Fruit fly (Drosophila melanogaster) whole organism, embryonic: ENCODE measurements around the gene CG2898.
A peak's percentile ranks its signal among the peaks of the same experiment; 100 is the strongest.

Source experiments
- Ada2b ChIP-seq: fragments of 200-800 bp; sonication (Bioruptor generic); IDR thresholded peaks from 2 replicates; pipeline ENCODE4 v1.3.6; 2022; ENCODE audit warnings: missing biosample characterization, missing genetic modification characterization
- Adf1 ChIP-seq: fragments of 200-800 bp; sonication (Bioruptor generic); IDR thresholded peaks from 2 replicates; pipeline ENCODE4 v1.3.6; 2022; ENCODE audit warnings: missing biosample characterization, missing genetic modification characterization
- Atf-2 ChIP-seq: fragments of 200-800 bp; sonication (Bioruptor generic); optimal IDR thresholded peaks from 2 replicates; lab custom pipeline; 2016; ENCODE audit warnings: missing biosample characterization, missing genetic modification characterization
- CG10321 ChIP-seq: fragments of 200-800 bp; sonication (Bioruptor generic); IDR thresholded peaks from 2 replicates; pipeline ENCODE4 v1.3.6; 2022; ENCODE audit warnings: missing biosample characterization, missing genetic modification characterization
- CG11093 ChIP-seq: fragments of 200-800 bp; sonication (Bioruptor generic); IDR thresholded peaks from 3 replicates; pipeline ENCODE4 v1.3.6; 2022; ENCODE audit warnings: missing biosample characterization, missing genetic modification characterization
- CG12744 ChIP-seq: fragments of 200-800 bp; sonication (Bioruptor generic); optimal IDR thresholded peaks from 2 replicates; lab custom pipeline; 2016; ENCODE audit warnings: missing biosample characterization, missing genetic modification characterization
- CG14441 ChIP-seq: fragments of 200-800 bp; sonication (Bioruptor generic); IDR thresholded peaks from 2 replicates; pipeline ENCODE4 v1.3.6; 2022; ENCODE audit warnings: missing biosample characterization, missing genetic modification characterization
- CG14667 ChIP-seq: fragments of 200-800 bp; sonication (Bioruptor generic); IDR thresholded peaks from 2 replicates; pipeline ENCODE4 v1.3.6; 2022; ENCODE audit warnings: missing biosample characterization, missing genetic modification characterization
- CG14710 ChIP-seq: fragments of 200-800 bp; sonication (Bioruptor generic); optimal IDR thresholded peaks from 3 replicates; lab custom pipeline; 2019; ENCODE audit warnings: missing biosample characterization, mild to moderate bottlenecking, missing genetic modification characterization, moderate library complexity
- CG15269 ChIP-seq: fragments of 200-800 bp; sonication (Bioruptor generic); optimal IDR thresholded peaks from 2 replicates; lab custom pipeline; 2018; ENCODE audit warnings: missing biosample characterization, mild to moderate bottlenecking, missing genetic modification characterization, moderate library complexity
- CG17361 ChIP-seq: fragments of 200-800 bp; sonication (Bioruptor generic); IDR thresholded peaks from 3 replicates; pipeline ENCODE4 v1.3.6; 2022; ENCODE audit warnings: missing biosample characterization, missing genetic modification characterization
- CG17385 ChIP-seq: fragments of 200-800 bp; sonication (Bioruptor generic); optimal IDR thresholded peaks from 3 replicates; lab custom pipeline; 2018; ENCODE audit warnings: missing biosample characterization, mild to moderate bottlenecking, missing genetic modification characterization
- CG18619 ChIP-seq: fragments of 200-800 bp; sonication (Bioruptor generic); optimal IDR thresholded peaks from 3 replicates; lab custom pipeline; 2017; ENCODE audit warnings: missing biosample characterization, mild to moderate bottlenecking, missing genetic modification characterization
- CG18764 ChIP-seq: fragments of 200-800 bp; sonication (Bioruptor generic); optimal IDR thresholded peaks from 3 replicates; lab custom pipeline; 2016; ENCODE audit warnings: missing biosample characterization, missing genetic modification characterization
- CG2889 ChIP-seq: fragments of 200-800 bp; sonication (Bioruptor generic); IDR thresholded peaks from 3 replicates; pipeline ENCODE4 v1.3.6; 2022; ENCODE audit warnings: missing biosample characterization, missing genetic modification characterization
- CG3281 ChIP-seq: fragments of 200-800 bp; sonication (Bioruptor generic); optimal IDR thresholded peaks from 3 replicates; lab custom pipeline; 2017; ENCODE audit warnings: missing biosample characterization, mild to moderate bottlenecking, missing genetic modification characterization
- CG3407 ChIP-seq: fragments of 200-800 bp; sonication (Bioruptor generic); optimal IDR thresholded peaks from 2 replicates; lab custom pipeline; 2018; ENCODE audit warnings: missing biosample characterization, mild to moderate bottlenecking, missing genetic modification characterization
- CG6689 ChIP-seq: fragments of 200-800 bp; sonication (Bioruptor generic); IDR thresholded peaks from 2 replicates; pipeline ENCODE4 v1.3.6; 2022; ENCODE audit warnings: missing biosample characterization, missing genetic modification characterization
- CG7786 ChIP-seq: fragments of 200-800 bp; sonication (Bioruptor generic); optimal IDR thresholded peaks from 2 replicates; lab custom pipeline; 2016; ENCODE audit warnings: missing biosample characterization, missing genetic modification characterization
- CG7839 ChIP-seq: fragments of 200-800 bp; sonication (Bioruptor generic); optimal IDR thresholded peaks from 3 replicates; lab custom pipeline; 2018; ENCODE audit warnings: missing biosample characterization, mild to moderate bottlenecking, missing genetic modification characterization, moderate library complexity
- CG9932 ChIP-seq: fragments of 200-800 bp; sonication (Bioruptor generic); IDR thresholded peaks from 2 replicates; pipeline ENCODE4 v1.3.6; 2022; ENCODE audit warnings: missing biosample characterization, missing genetic modification characterization
- Dbx ChIP-seq: fragments of 200-800 bp; sonication (Bioruptor generic); IDR thresholded peaks from 3 replicates; pipeline ENCODE4 v1.3.6; 2022; ENCODE audit warnings: missing biosample characterization, missing genetic modification characterization
- E2f2 ChIP-seq: fragments of 200-800 bp; sonication (Bioruptor generic); IDR thresholded peaks from 2 replicates; pipeline ENCODE4 v1.3.6; 2022; ENCODE audit warnings: missing biosample characterization, missing genetic modification characterization
- ERR ChIP-seq: fragments of 200-800 bp; sonication (Bioruptor generic); optimal IDR thresholded peaks from 2 replicates; lab custom pipeline; 2016; ENCODE audit warnings: missing biosample characterization, missing genetic modification characterization
- Fer3 ChIP-seq: fragments of 200-800 bp; sonication (Bioruptor generic); optimal IDR thresholded peaks from 2 replicates; lab custom pipeline; 2018; ENCODE audit warnings: missing biosample characterization, mild to moderate bottlenecking, missing genetic modification characterization, moderate library complexity
- HLH3B ChIP-seq: fragments of 200-800 bp; sonication (Bioruptor generic); IDR thresholded peaks from 2 replicates; pipeline ENCODE4 v1.3.6; 2022; ENCODE audit warnings: missing biosample characterization, missing genetic modification characterization
- Jarid2 ChIP-seq: fragments of 200-800 bp; sonication (Bioruptor generic); optimal IDR thresholded peaks from 3 replicates; lab custom pipeline; 2017; ENCODE audit warnings: mild to moderate bottlenecking, missing biosample characterization, missing genetic modification reagents, missing genetic modification characterization
- Mad ChIP-seq: fragments of 200-800 bp; sonication (Bioruptor generic); optimal IDR thresholded peaks from 2 replicates; lab custom pipeline; 2016; ENCODE audit warnings: missing biosample characterization, missing genetic modification characterization
- Meics ChIP-seq: fragments of 200-800 bp; sonication (Bioruptor generic); optimal IDR thresholded peaks from 2 replicates; lab custom pipeline; 2017; ENCODE audit warnings: missing biosample characterization, mild to moderate bottlenecking, missing genetic modification characterization
- Oli ChIP-seq: fragments of 200-800 bp; sonication (Bioruptor generic); optimal IDR thresholded peaks from 2 replicates; lab custom pipeline; 2018; ENCODE audit warnings: missing biosample characterization, mild to moderate bottlenecking, missing genetic modification characterization, moderate library complexity
- Rfx ChIP-seq: fragments of 200-800 bp; sonication (Bioruptor generic); IDR thresholded peaks from 2 replicates; pipeline ENCODE4 v1.3.6; 2022; ENCODE audit warnings: missing biosample characterization, missing genetic modification characterization
- al ChIP-seq: fragments of 200-800 bp; sonication (Bioruptor generic); IDR thresholded peaks from 2 replicates; pipeline ENCODE4 v1.3.6; 2022; ENCODE audit warnings: missing biosample characterization, missing genetic modification characterization
- ase ChIP-seq: fragments of 200-800 bp; sonication (Bioruptor generic); IDR thresholded peaks from 3 replicates; pipeline ENCODE4 v1.3.6; 2022; ENCODE audit warnings: missing biosample characterization, missing genetic modification characterization
- bcd ChIP-seq: fragments of 200-800 bp; sonication (Bioruptor generic); optimal IDR thresholded peaks from 2 replicates; lab custom pipeline; 2017; ENCODE audit warnings: missing biosample characterization, mild to moderate bottlenecking, missing genetic modification characterization
- bsh ChIP-seq, 2 experiments: fragments of 200-800 bp; sonication (Bioruptor generic); optimal IDR thresholded peaks; 2 replicates each; lab custom pipeline; 2017 to 2018; ENCODE audit warnings: mild to moderate bottlenecking in 2 of 2, missing biosample characterization in 2 of 2, missing genetic modification characterization in 2 of 2, moderate library complexity in 1 of 2
- chm ChIP-seq: fragments of 200-800 bp; sonication (Bioruptor generic); IDR thresholded peaks from 2 replicates; pipeline ENCODE4 v1.3.6; 2022; ENCODE audit warnings: missing biosample characterization, missing genetic modification characterization
- fd64A ChIP-seq: fragments of 200-800 bp; sonication (Bioruptor generic); optimal IDR thresholded peaks from 3 replicates; lab custom pipeline; 2018; ENCODE audit warnings: missing biosample characterization, mild to moderate bottlenecking, missing genetic modification characterization
- gem ChIP-seq: fragments of 200-800 bp; sonication (Bioruptor generic); optimal IDR thresholded peaks from 2 replicates; lab custom pipeline; 2019; ENCODE audit warnings: missing biosample characterization, mild to moderate bottlenecking, missing genetic modification characterization, moderate library complexity
- gt ChIP-seq: fragments of 200-800 bp; sonication (Bioruptor generic); IDR thresholded peaks from 2 replicates; pipeline ENCODE4 v1.3.6; 2022; ENCODE audit warnings: missing biosample characterization, missing genetic modification characterization
- insv ChIP-seq, 2 experiments: fragments of 200-800 bp; sonication (Bioruptor generic); optimal IDR thresholded peaks; 3 replicates each; lab custom pipeline; 2016 to 2018; ENCODE audit warnings: missing biosample characterization in 2 of 2, missing genetic modification characterization in 2 of 2
- jumu ChIP-seq: fragments of 200-800 bp; sonication (Bioruptor generic); optimal IDR thresholded peaks from 3 replicates; lab custom pipeline; 2016; ENCODE audit warnings: missing biosample characterization, missing genetic modification characterization
- lab ChIP-seq: fragments of 200-800 bp; sonication (Bioruptor generic); optimal IDR thresholded peaks from 3 replicates; lab custom pipeline; 2017; ENCODE audit warnings: missing biosample characterization, missing genetic modification characterization, mild to moderate bottlenecking, moderate library complexity, missing genetic modification reagents
- pb ChIP-seq: fragments of 200-800 bp; sonication (Bioruptor generic); optimal IDR thresholded peaks from 3 replicates; lab custom pipeline; 2016; ENCODE audit warnings: missing biosample characterization, missing genetic modification characterization
- pfk ChIP-seq: fragments of 200-800 bp; sonication (Bioruptor generic); optimal IDR thresholded peaks from 2 replicates; lab custom pipeline; 2018; ENCODE audit warnings: missing biosample characterization, mild to moderate bottlenecking, missing genetic modification characterization, moderate library complexity
- run ChIP-seq: fragments of 200-800 bp; sonication (Bioruptor generic); optimal IDR thresholded peaks from 3 replicates; lab custom pipeline; 2018; ENCODE audit warnings: missing biosample characterization, mild to moderate bottlenecking, missing genetic modification characterization
- sima ChIP-seq: fragments of 200-800 bp; sonication (Bioruptor generic); optimal IDR thresholded peaks from 2 replicates; lab custom pipeline; 2016; ENCODE audit warnings: missing biosample characterization, missing genetic modification characterization
- tio ChIP-seq: fragments of 200-800 bp; sonication (Bioruptor generic); optimal IDR thresholded peaks from 2 replicates; lab custom pipeline; 2017; ENCODE audit warnings: missing biosample characterization, missing genetic modification characterization, inconsistent platforms
- usp ChIP-seq: fragments of >200 bp; optimal IDR thresholded peaks from 2 replicates; lab custom pipeline; 2017; ENCODE audit warnings: missing biosample characterization, missing genetic modification characterization
- wdn ChIP-seq: fragments of 200-800 bp; sonication (Bioruptor generic); IDR thresholded peaks from 2 replicates; pipeline ENCODE4 v1.3.6; 2022; ENCODE audit warnings: missing biosample characterization, missing genetic modification characterization
- z ChIP-seq: fragments of 200-800 bp; sonication (Bioruptor generic); IDR thresholded peaks from 3 replicates; pipeline ENCODE4 v1.3.6; 2022; ENCODE audit warnings: missing biosample characterization, missing genetic modification characterization
- zfh1 ChIP-seq: fragments of 200-800 bp; sonication (Bioruptor generic); IDR thresholded peaks from 3 replicates; pipeline ENCODE4 v1.3.6; 2022; ENCODE audit warnings: missing biosample characterization, missing genetic modification characterization

Gene CG2898

dm6 chrX:10387672-10388071 lies 12.5 kb downstream of the CG2898 start (continued):
- peak; percentile 20; the same call in 1 of the 2 replicates for TF ChIP-seq E2f2 (GFP tag; lab: Robert Waterston, UW)
- TF ChIP-seq CG9932, result peak; percentile 70
- TF ChIP-seq gt (GFP tag; lab: Robert Waterston, UW), result no peak
- TF ChIP-seq CG10321 (GFP tag; lab: Robert Waterston, UW), result no peak
- TF ChIP-seq wdn (GFP tag; lab: Robert Waterston, UW), result peak; percentile 55; the same call in 1 of the 2 replicates
- TF ChIP-seq CG11093, result 0 out of 3 replicates have a peak, but pooled peaks have one; percentile 40
- TF ChIP-seq Dbx, result peak; percentile 63; the same call in 2 of the 3 replicates
- TF ChIP-seq bcd (GFP tag; lab: Kevin White, UChicago), result peak; percentile 18
- 0 out of 3 replicates have a peak, but pooled peaks have one; percentile 9 for TF ChIP-seq CG17361 (GFP tag; lab: Robert Waterston, UW)
- 0 out of 3 replicates have a peak, but pooled peaks have one; percentile 33 for TF ChIP-seq ase (GFP tag; lab: Robert Waterston, UW)
- TF ChIP-seq chm (GFP tag; lab: Robert Waterston, UW), result 0 out of 2 replicates have a peak, but pooled peaks have one; percentile 11
- peak; percentile 2 for TF ChIP-seq jumu (GFP tag; lab: Kevin White, UChicago)
- TF ChIP-seq CG14441 (GFP tag; lab: Robert Waterston, UW), result peak; percentile 56
- peak; percentile 48 for TF ChIP-seq HLH3B (GFP tag; lab: Robert Waterston, UW)
- TF ChIP-seq CG18619 (GFP tag; lab: Kevin White, UChicago), result peak; percentile 24
- TF ChIP-seq CG15269 (tag; lab: Kevin White, UChicago), result peak; percentile 59
- peak; percentile 51 for TF ChIP-seq CG3281 (GFP tag; lab: Kevin White, UChicago)
- TF ChIP-seq ERR, result no peak
- no peak for TF ChIP-seq pfk (GFP tag; lab: Kevin White, UChicago)
- peak; percentile 25 for TF ChIP-seq CG17385 (GFP tag; lab: Kevin White, UChicago)
- no peak for TF ChIP-seq CG12744
- no peak for TF ChIP-seq CG14710
- TF ChIP-seq CG14667, result peak; percentile 40; the same call in 1 of the 2 replicates
- no peak for TF ChIP-seq insv (GFP tag; optimal IDR thresholded peaks at IDR 0.05; lab: Kevin White, UChicago)
- peak; percentile 77 for TF ChIP-seq Rfx (GFP tag; lab: Robert Waterston, UW)
- 0 out of 2 replicates have a peak, but pooled peaks have one; percentile 6 for TF ChIP-seq Adf1 (GFP tag; lab: Robert Waterston, UW)
- peak; percentile 7 for TF ChIP-seq tio
- peak; percentile 60 for TF ChIP-seq lab
- peak; percentile 57; the same call in 2 of the 3 replicates for TF ChIP-seq zfh1 (GFP tag; lab: Robert Waterston, UW)
- TF ChIP-seq Jarid2 (GFP tag; lab: Kevin White, UChicago), result no peak
- TF ChIP-seq gem (tag; lab: Kevin White, UChicago), result peak; percentile 59
- TF ChIP-seq z (GFP tag; lab: Robert Waterston, UW), result no peak
- TF ChIP-seq bsh (GFP tag; optimal IDR thresholded peaks at IDR 0.05; lab: Kevin White, UChicago), result peak in 1 of 2 experiments; percentile 32
- peak; percentile 64 for TF ChIP-seq Ada2b (GFP tag; lab: Robert Waterston, UW)
- TF ChIP-seq Mad (GFP tag; lab: Kevin White, UChicago), result no peak
- no peak for TF ChIP-seq CG3407 (GFP tag; lab: Kevin White, UChicago)
- peak; percentile 47 for TF ChIP-seq Fer3
- 0 out of 3 replicates have a peak, but pooled peaks have one; percentile 29 for TF ChIP-seq CG2889
- peak; percentile 66 for TF ChIP-seq CG7839 (tag; lab: Kevin White, UChicago)
- no peak for TF ChIP-seq Atf-2 (GFP tag; lab: Kevin White, UChicago)
- peak; percentile 48; the same call in 1 of the 2 replicates for TF ChIP-seq al
- TF ChIP-seq CG7786 (GFP tag; lab: Kevin White, UChicago), result peak; percentile 43
- TF ChIP-seq fd64A (GFP tag; lab: Kevin White, UChicago), result no peak
- no peak for TF ChIP-seq run (tag; lab: Kevin White, UChicago)
- no peak for TF ChIP-seq pb
- TF ChIP-seq CG18764 (GFP tag; lab: Kevin White, UChicago), result no peak
- TF ChIP-seq CG6689 (GFP tag; lab: Robert Waterston, UW), result 0 out of 2 replicates have a peak, but pooled peaks have one; percentile 23
- TF ChIP-seq sima (GFP tag; lab: Kevin White, UChicago), result no peak
- peak; percentile 40 for TF ChIP-seq Oli (tag; lab: Kevin White, UChicago)
- TF ChIP-seq usp, result no peak
- peak; percentile 59 for TF ChIP-seq Meics (GFP tag; lab: Kevin White, UChicago)
